Worm (Caenorhabditis elegans): ENCODE measurements around the gene F19B2.7.

F19B2.7 gene

ce11 chrV:20171941-20172340 is 20.4 kb downstream of the F19B2.7 start, which contains the start of gene srw-39:
TSS of gene srw-39 (minus strand) at chrV:20172041.
- no peak for TF ChIP-seq saeg-2 (GFP tag; IDR thresholded peaks at IDR 0.05)

ce11 chrV:20181575-20181974 is 30.0 kb downstream of the F19B2.7 start:
- peak; percentile 98 for TF ChIP-seq tra-1 (GFP tag; IDR thresholded peaks at IDR 0.05)

ce11 chrV:20182311-20182710 is 30.8 kb downstream of the F19B2.7 start:
- TF ChIP-seq spr-3 (GFP tag; optimal IDR thresholded peaks at IDR 0.05) = no peak
- no peak for TF ChIP-seq lir-3 (tag; optimal IDR thresholded peaks at IDR 0.05)
- TF ChIP-seq F49E8.2 (tag; optimal IDR thresholded peaks at IDR 0.05; ENCODE audit: borderline replicate concordance) = no peak
- no peak for TF ChIP-seq mdl-1 (tag; optimal IDR thresholded peaks at IDR 0.05)
- no peak for TF ChIP-seq Y75B8A.6 (GFP tag; IDR thresholded peaks at IDR 0.05)
- TF ChIP-seq snpc-4 (tag; optimal IDR thresholded peaks at IDR 0.05) = no peak
- TF ChIP-seq gei-8 (GFP tag; optimal IDR thresholded peaks at IDR 0.05) = no peak
- TF ChIP-seq spr-1 (tag; optimal IDR thresholded peaks at IDR 0.05) = no peak
- no peak for TF ChIP-seq nhr-6 (tag; optimal IDR thresholded peaks at IDR 0.05)
- TF ChIP-seq vab-7 (GFP tag; IDR thresholded peaks at IDR 0.05) = no peak
- no peak for TF ChIP-seq mxl-2 (GFP tag; conservative IDR thresholded peaks at IDR 0.05)
- no peak for TF ChIP-seq snpc-1.2 (GFP tag; IDR thresholded peaks at IDR 0.05)
- TF ChIP-seq nhr-25 (tag; optimal IDR thresholded peaks at IDR 0.05; ENCODE audit: borderline replicate concordance, insufficient read depth) = no peak
- no peak for TF ChIP-seq mdt-29 (GFP tag; IDR thresholded peaks at IDR 0.05)
- no peak for TF ChIP-seq F37D6.2 (tag; optimal IDR thresholded peaks at IDR 0.05)
- TF ChIP-seq nhr-28 (tag; optimal IDR thresholded peaks at IDR 0.05) = no peak
- no peak for TF ChIP-seq lin-39 (tag; optimal IDR thresholded peaks at IDR 0.05)
- no peak for TF ChIP-seq daf-19 (GFP tag; conservative IDR thresholded peaks at IDR 0.05)
- TF ChIP-seq skn-1 (tag; optimal IDR thresholded peaks at IDR 0.05) = no peak

DNA sequence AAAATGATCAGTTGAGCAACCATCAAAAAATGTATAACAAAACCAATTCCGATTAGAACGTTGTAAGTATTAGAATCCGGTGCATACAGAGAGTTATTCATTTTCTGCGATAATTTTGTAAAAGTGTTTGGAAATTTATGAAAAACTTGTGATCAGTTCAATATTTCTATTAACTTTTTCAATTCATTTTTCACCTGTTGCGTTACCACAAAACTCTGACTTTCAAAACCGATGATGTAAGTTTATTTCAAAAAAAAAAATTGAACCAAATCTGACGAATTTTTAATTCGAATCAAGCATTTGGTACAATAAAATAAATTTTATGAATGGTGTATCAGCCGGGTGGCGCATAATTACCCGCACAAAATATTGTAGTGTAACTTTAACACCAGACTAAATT is 35.0 kb downstream of the F19B2.7 start, which contains the start of gene srz-16:
TSS of gene srz-16 (minus strand) at position 101 of the 400 bp plus-strand sequence.
- TF ChIP-seq nhr-10 (tag; optimal IDR thresholded peaks at IDR 0.05) (no peak), nhr-11 (tag; optimal IDR thresholded peaks at IDR 0.05) (no peak), R02D3.7 (tag; optimal IDR thresholded peaks at IDR 0.05) (no peak), tra-1 (GFP tag; IDR thresholded peaks at IDR 0.05) (no peak), zip-11 (GFP tag; IDR thresholded peaks at IDR 0.05) (no peak), lin-29 (GFP tag; IDR thresholded peaks at IDR 0.05) (no peak)

DNA sequence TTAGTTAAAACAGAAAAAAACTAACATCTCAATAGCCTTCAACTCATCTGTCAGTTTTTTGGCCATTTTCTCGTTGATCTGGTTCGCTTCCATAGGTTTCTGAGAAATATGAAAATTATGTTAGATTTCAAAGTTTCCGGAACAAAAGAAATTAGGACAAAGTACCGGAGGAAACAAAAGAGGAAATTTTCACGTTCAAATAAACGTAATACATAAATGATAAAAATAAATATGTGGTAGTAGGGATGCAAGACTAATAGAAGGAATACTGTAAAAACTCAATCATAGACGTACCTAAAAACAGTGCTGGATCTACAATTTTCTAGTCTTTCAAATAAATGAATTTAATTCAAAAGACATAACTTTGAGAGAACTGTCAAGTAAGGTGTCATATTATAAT is 37.3 kb downstream of the F19B2.7 start, which contains the start of gene fbxa-116:
TSS of gene fbxa-116 (minus strand) at position 101 of the 400 bp plus-strand sequence.
- TF ChIP-seq aha-1 (tag) (peak; percentile 36), unc-62 (GFP tag; optimal IDR thresholded peaks at IDR 0.05 in 1 of 2) (no peak), unc-62 (tag; optimal IDR thresholded peaks at IDR 0.05) (no peak), T20F7.1 (GFP tag; optimal IDR thresholded peaks at IDR 0.05) (no peak), daf-8 (GFP tag; IDR thresholded peaks at IDR 0.05) (no peak)

DNA sequence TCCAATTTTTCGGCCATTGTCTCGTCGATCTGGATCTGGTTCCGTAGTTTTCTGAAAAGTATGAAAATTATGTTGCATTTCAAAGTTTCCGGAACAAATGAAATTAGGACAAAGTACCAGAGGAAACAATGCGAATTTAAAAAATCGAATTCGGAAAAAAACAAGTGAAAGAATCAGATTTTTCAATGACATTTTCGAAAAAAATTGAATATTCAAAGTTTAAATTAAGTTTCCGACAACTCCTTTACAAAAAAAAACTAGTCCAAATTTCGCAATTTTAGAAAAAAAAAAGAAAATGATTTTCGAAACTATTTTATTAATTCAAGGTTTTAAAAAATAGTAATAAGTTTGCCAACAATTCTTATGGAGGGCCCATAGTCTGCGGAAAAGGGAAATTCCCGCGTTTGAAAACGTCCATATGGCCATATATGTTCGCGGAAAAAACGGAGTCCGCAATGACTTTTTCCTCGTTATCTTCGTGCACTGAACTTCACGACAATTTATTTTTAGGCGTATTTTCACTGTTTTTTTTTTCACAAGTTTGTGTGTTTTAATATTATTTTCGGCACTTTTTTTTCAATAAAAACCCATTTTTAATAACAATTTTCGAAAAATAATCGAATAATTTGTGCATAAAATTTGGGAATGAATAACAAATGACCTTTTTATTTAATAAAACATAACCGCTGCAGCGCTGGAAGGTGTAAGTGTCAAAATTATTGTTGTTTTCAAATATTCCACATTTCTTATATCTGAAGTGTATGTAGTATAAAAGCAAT is 40.8 kb downstream of the F19B2.7 start, which contains the start of the genes fbxa-115 and Y113G7B.27:
TSS of gene fbxa-115 (minus strand) at position 51 of the 779 bp plus-strand sequence.
TSS of gene Y113G7B.27 (plus strand) at position 729 of the 779 bp plus-strand sequence.
- TF ChIP-seq zfp-2 (tag; optimal IDR thresholded peaks at IDR 0.05) (no peak), hlh-11 (tag; optimal IDR thresholded peaks at IDR 0.05) (no peak), mxl-2 (GFP tag; conservative IDR thresholded peaks at IDR 0.05) (no peak), spr-1 (tag; optimal IDR thresholded peaks at IDR 0.05) (no peak), attf-4 (tag; optimal IDR thresholded peaks at IDR 0.05) (no peak), dmd-8 (GFP tag; IDR thresholded peaks at IDR 0.05) (no peak), F44E2.7 (GFP tag; IDR thresholded peaks at IDR 0.05) (no peak), dve-1 (tag; optimal IDR thresholded peaks at IDR 0.05; ENCODE audit: insufficient read depth) (no peak), lin-38 (GFP tag; IDR thresholded peaks at IDR 0.05) (no peak), nhr-28 (tag; optimal IDR thresholded peaks at IDR 0.05) (no peak), nhr-77 (tag; optimal IDR thresholded peaks at IDR 0.05) (no peak), php-3 (GFP tag; IDR thresholded peaks at IDR 0.05) (no peak), ceh-44 (GFP tag; IDR thresholded peaks at IDR 0.05) (no peak), cey-2 (tag; optimal IDR thresholded peaks at IDR 0.05; ENCODE audit: borderline replicate concordance, insufficient read depth) (no peak), skn-1 (tag; optimal IDR thresholded peaks at IDR 0.05) (no peak), T26A8.4 (GFP tag; IDR thresholded peaks at IDR 0.05) (no peak)
